Worm (Caenorhabditis elegans) whole organism, early embryonic: ENCODE data around the gene srz-60.
A peak's percentile ranks its signal among the peaks of the same experiment; 100 is the strongest.
"Not testable (repeated sequence)": the region's sequence is repeated elsewhere in the genome, so short reads cannot be mapped to it uniquely, and the experiment has no call there.

ENCODE experiments used
- B0310.2 ChIP-seq: sonication (generic microtip); optimal IDR thresholded peaks from 2 replicates; lab custom pipeline; 2016; ENCODE audit warnings: mild to moderate bottlenecking, missing genetic modification characterization, missing compliant biosample characterization
- F13C5.2 ChIP-seq: sonication (generic microtip); optimal IDR thresholded peaks from 2 replicates; lab custom pipeline; 2017; ENCODE audit warnings: mild to moderate bottlenecking, missing genetic modification characterization, inconsistent platforms, missing compliant biosample characterization
- aly-1 ChIP-seq: sonication (generic microtip); optimal IDR thresholded peaks from 2 replicates; lab custom pipeline; 2016; ENCODE audit warnings: missing genetic modification characterization, missing compliant biosample characterization
- ama-1 ChIP-seq: fragments of 150-350 bp; optimal IDR thresholded peaks from 2 replicates; lab custom pipeline; 2014
- ceh-13 ChIP-seq: fragments of 200-800 bp; sonication (Bioruptor generic); optimal IDR thresholded peaks from 2 replicates; lab custom pipeline; 2018; ENCODE audit warnings: mild to moderate bottlenecking, missing genetic modification characterization, missing compliant biosample characterization
- ceh-36 ChIP-seq: sonication (generic microtip); optimal IDR thresholded peaks from 2 replicates; lab custom pipeline; 2016; ENCODE audit warnings: missing genetic modification characterization, inconsistent platforms, missing compliant biosample characterization
- ets-7 ChIP-seq: sonication (generic microtip); optimal IDR thresholded peaks from 2 replicates; lab custom pipeline; 2016; ENCODE audit warnings: missing genotype, missing genetic modification characterization, missing compliant biosample characterization
- flt-1 ChIP-seq: fragments of 200-800 bp; sonication (Bioruptor generic); IDR thresholded peaks from 2 replicates; pipeline ENCODE4 v1.3.6; 2022; ENCODE audit warnings: missing genetic modification characterization, missing compliant biosample characterization
- hmbx-1 ChIP-seq: sonication (generic microtip); optimal IDR thresholded peaks from 2 replicates; lab custom pipeline; 2016; ENCODE audit warnings: mild to moderate bottlenecking, missing genetic modification characterization, missing compliant biosample characterization
- hnd-1 ChIP-seq: sonication (generic microtip); optimal IDR thresholded peaks from 2 replicates; lab custom pipeline; 2016; ENCODE audit warnings: missing genetic modification characterization, missing compliant biosample characterization
- pes-1 ChIP-seq: fragments of 200-800 bp; sonication (Bioruptor generic); IDR thresholded peaks from 2 replicates; pipeline ENCODE4 v1.3.6; 2022; ENCODE audit warnings: missing genetic modification reagents, missing genetic modification characterization, missing compliant biosample characterization
- scrt-1 ChIP-seq: fragments of 200-800 bp; sonication (Bioruptor generic); IDR thresholded peaks from 2 replicates; pipeline ENCODE4 v1.3.6; 2022; ENCODE audit warnings: missing genetic modification characterization, missing compliant biosample characterization
- sea-1 ChIP-seq: fragments of 200-800 bp; sonication (Bioruptor generic); conservative IDR thresholded peaks from 2 replicates; pipeline ENCODE4 v1.3.6; 2022; ENCODE audit warnings: missing genetic modification characterization, missing compliant biosample characterization
- tbx-11 ChIP-seq: fragments of 200-800 bp; sonication (Bioruptor generic); IDR thresholded peaks from 2 replicates; pipeline ENCODE4 v1.3.6; 2022; ENCODE audit warnings: missing genetic modification characterization, missing compliant biosample characterization
- tbx-37 ChIP-seq: fragments of 200-800 bp; sonication (Bioruptor generic); conservative IDR thresholded peaks from 2 replicates; pipeline ENCODE4 v1.3.6; 2022; ENCODE audit warnings: missing genetic modification reagents, missing genetic modification characterization, missing compliant biosample characterization
- tra-4 ChIP-seq: sonication (generic microtip); optimal IDR thresholded peaks from 2 replicates; lab custom pipeline; 2017; ENCODE audit warnings: missing genetic modification characterization, missing compliant biosample characterization

Gene srz-60

ce11 chrIV:3386504-3387290 lies 42.0 kb upstream of the srz-60 start:
- TF ChIP-seq ama-1 (lab: Kevin White, UChicago) (no peak), aly-1 (no peak), tbx-37 (GFP tag; lab: Robert Waterston, UW) (no peak), scrt-1 (no peak), sea-1 (GFP tag; lab: Robert Waterston, UW) (no peak), tbx-11 (GFP tag; lab: Robert Waterston, UW) (no peak), hnd-1 (tag; lab: Kevin White, UChicago) (no peak), B0310.2 (no peak), tra-4 (tag; lab: Kevin White, UChicago) (no peak), F13C5.2 (tag; lab: Kevin White, UChicago) (no peak)

- TF ChIP-seq tbx-37 (GFP tag; lab: Robert Waterston, UW); B0310.2; ets-7 (tag; lab: Kevin White, UChicago): not testable (repeated sequence)
Observed at ce11 chrIV:3389999-3390398, 38.7 kb upstream of the srz-60 start, which contains the start of gene B0546.5. Gene B0546.5 (minus strand): TSS chrIV:3390099.

ce11 chrIV:3394066-3394465 lies 34.6 kb upstream of the srz-60 start, which contains the start of gene C04C3.4:
Gene C04C3.4 (plus strand): TSS chrIV:3394366.
- not testable (repeated sequence) for TF ChIP-seq F13C5.2 (tag; lab: Kevin White, UChicago); ceh-13 (GFP tag; lab: Kevin White, UChicago); aly-1

- no peak for TF ChIP-seq flt-1 (GFP tag; lab: Robert Waterston, UW)
- TF ChIP-seq scrt-1: no peak
- TF ChIP-seq sea-1 (GFP tag; lab: Robert Waterston, UW): no peak
- no peak for TF ChIP-seq ceh-13 (GFP tag; lab: Kevin White, UChicago)
- TF ChIP-seq ets-7 (tag; lab: Kevin White, UChicago): no peak
- no peak for TF ChIP-seq hmbx-1 (tag; lab: Kevin White, UChicago)
- TF ChIP-seq aly-1: no peak
- no peak for TF ChIP-seq B0310.2
- no peak for TF ChIP-seq F13C5.2 (tag; lab: Kevin White, UChicago)
Observed at ce11 chrIV:3395581-3395980, 33.1 kb upstream of the srz-60 start, which contains the start of gene C04C3.14. Gene C04C3.14 (plus strand): TSS chrIV:3395881.

ce11 chrIV:3398078-3398477 lies 30.6 kb upstream of the srz-60 start:
- no peak for TF ChIP-seq ceh-13 (GFP tag; lab: Kevin White, UChicago)

ce11 chrIV:3399015-3399722 lies 29.5 kb upstream of the srz-60 start, which contains the start of the genes dyf-3 and pdhb-1:
Gene dyf-3 (minus strand): TSS chrIV:3399231.
Gene pdhb-1 (plus strand): TSS chrIV:3399672.
- TF ChIP-seq ceh-13 (GFP tag; lab: Kevin White, UChicago) (no peak), scrt-1 (0 out of 2 replicates have a peak, but pooled peaks have one; percentile 38), F13C5.2 (tag; lab: Kevin White, UChicago) (peak; percentile 40)

ce11 chrIV:3400941-3401340 lies 27.8 kb upstream of the srz-60 start:
- TF ChIP-seq pes-1 (GFP tag; lab: Robert Waterston, UW) (no peak), hmbx-1 (tag; lab: Kevin White, UChicago) (no peak)

- no peak for TF ChIP-seq hnd-1 (tag; lab: Kevin White, UChicago)
- no peak for TF ChIP-seq F13C5.2 (tag; lab: Kevin White, UChicago)
- TF ChIP-seq sea-1 (GFP tag; lab: Robert Waterston, UW): no peak
- TF ChIP-seq tra-4 (tag; lab: Kevin White, UChicago): no peak
- no peak for TF ChIP-seq flt-1 (GFP tag; lab: Robert Waterston, UW)
- TF ChIP-seq ceh-13 (GFP tag; lab: Kevin White, UChicago): no peak
- TF ChIP-seq tbx-11 (GFP tag; lab: Robert Waterston, UW): no peak
- TF ChIP-seq pes-1 (GFP tag; lab: Robert Waterston, UW): no peak
- no peak for TF ChIP-seq B0310.2
- TF ChIP-seq ets-7 (tag; lab: Kevin White, UChicago): no peak
- no peak for TF ChIP-seq scrt-1
- TF ChIP-seq tbx-37 (GFP tag; lab: Robert Waterston, UW): no peak
- TF ChIP-seq ceh-36 (tag; lab: Kevin White, UChicago): no peak
Observed at ce11 chrIV:3415383-3415782, 13.3 kb upstream of the srz-60 start, which contains the start of gene lgc-9. Gene lgc-9 (plus strand): TSS chrIV:3415683.

ce11 chrIV:3418741-3419140 lies 10.0 kb upstream of the srz-60 start:
- TF ChIP-seq F13C5.2 (tag; lab: Kevin White, UChicago): no peak
- no peak for TF ChIP-seq tbx-37 (GFP tag; lab: Robert Waterston, UW)
